Worm (Caenorhabditis elegans): Measurements from ENCODE around the gene lgc-11.

The lgc-11 gene

ce11 chrX:7478948-7479347 lies 27.5 kb downstream of the lgc-11 start, which contains the start of gene mek-1:
Gene mek-1, plus strand, starts transcription at chrX:7479248.
- TF ChIP-seq F52B5.7 (tag; optimal IDR thresholded peaks at IDR 0.05): no peak
- no peak for TF ChIP-seq akir-1 (GFP tag; optimal IDR thresholded peaks at IDR 0.05)
- no peak for TF ChIP-seq ztf-18 (tag; optimal IDR thresholded peaks at IDR 0.05)

- TF ChIP-seq snpc-1.3 (tag; optimal IDR thresholded peaks at IDR 0.05; ENCODE audit: insufficient read depth) (no peak), fkh-3 (tag; optimal IDR thresholded peaks at IDR 0.05) (no peak), sdz-38 (tag; optimal IDR thresholded peaks at IDR 0.05) (no peak), lsy-27 (tag; optimal IDR thresholded peaks at IDR 0.05; ENCODE audit: borderline replicate concordance, insufficient read depth) (no peak), dpl-1 (GFP tag; optimal IDR thresholded peaks at IDR 0.05) (no peak), snpc-1.1 (tag; optimal IDR thresholded peaks at IDR 0.05; ENCODE audit: insufficient read depth) (no peak), Y79H2A.3 (GFP tag; conservative IDR thresholded peaks at IDR 0.05) (no peak), rec-8 (tag; optimal IDR thresholded peaks at IDR 0.05) (no peak), him-1 (tag; optimal IDR thresholded peaks at IDR 0.05) (no peak), nfya-1 (tag; optimal IDR thresholded peaks at IDR 0.05; ENCODE audit: borderline replicate concordance, insufficient read depth) (no peak), pbrm-1 (GFP tag; IDR thresholded peaks at IDR 0.05) (no peak), lsl-1 (GFP tag; optimal IDR thresholded peaks at IDR 0.05) (no peak), unc-130 (GFP tag; optimal IDR thresholded peaks at IDR 0.05) (no peak), mxl-1 (tag; optimal IDR thresholded peaks at IDR 0.05) (no peak), die-1 (tag; optimal IDR thresholded peaks at IDR 0.05) (no peak), K12H6.12 (tag; optimal IDR thresholded peaks at IDR 0.05) (peak; percentile 60), somi-1 (GFP tag; optimal IDR thresholded peaks at IDR 0.05) (no peak), Y95B8A.8 (GFP tag; IDR thresholded peaks at IDR 0.05) (no peak), gei-17 (GFP tag; optimal IDR thresholded peaks at IDR 0.05) (no peak), nhr-80 (tag; optimal IDR thresholded peaks at IDR 0.05) (peak; percentile 61), madf-10 (tag; optimal IDR thresholded peaks at IDR 0.05) (no peak), T26A5.8 (tag; optimal IDR thresholded peaks at IDR 0.05) (no peak), F10E7.11 (tag; optimal IDR thresholded peaks at IDR 0.05) (no peak), B0019.2 (GFP tag; conservative IDR thresholded peaks at IDR 0.05) (no peak), B0261.1 (tag; optimal IDR thresholded peaks at IDR 0.05) (no peak), egrh-3 (GFP tag; IDR thresholded peaks at IDR 0.05) (no peak), let-607 (tag; optimal IDR thresholded peaks at IDR 0.05) (no peak), ekl-4 (GFP tag; IDR thresholded peaks at IDR 0.05) (no peak), ztf-18 (tag; optimal IDR thresholded peaks at IDR 0.05) (peak; percentile 0), F37B4.10 (GFP tag; IDR thresholded peaks at IDR 0.05) (no peak), nhr-27 (tag; optimal IDR thresholded peaks at IDR 0.05) (no peak), T07F8.4 (tag; optimal IDR thresholded peaks at IDR 0.05) (no peak), xnd-1 (tag; optimal IDR thresholded peaks at IDR 0.05) (no peak), F39B2.1 (GFP tag; IDR thresholded peaks at IDR 0.05) (no peak), cebp-1 (GFP tag; IDR thresholded peaks at IDR 0.05) (no peak), cebp-1 (tag; optimal IDR thresholded peaks at IDR 0.05) (no peak), bed-1 (GFP tag; IDR thresholded peaks at IDR 0.05) (no peak), hrde-1 (tag; optimal IDR thresholded peaks at IDR 0.05; ENCODE audit: borderline replicate concordance) (no peak), ztf-6 (GFP tag; IDR thresholded peaks at IDR 0.05) (no peak), athp-1 (tag; optimal IDR thresholded peaks at IDR 0.05) (no peak), chd-7 (tag; optimal IDR thresholded peaks at IDR 0.05) (no peak), ama-1 (optimal IDR thresholded peaks at IDR 0.05) (no peak), ama-1 (GFP tag; optimal IDR thresholded peaks at IDR 0.05) (no peak), mcd-1 (GFP tag; IDR thresholded peaks at IDR 0.05) (no peak), ceh-100 (GFP tag; IDR thresholded peaks at IDR 0.05) (no peak)
These were observed 28.0 kb downstream of the lgc-11 start for ce11 chrX:7478476-7478875.
